Worm (Caenorhabditis elegans) whole organism, L2 larva: ENCODE measurements around the gene gck-3.

ENCODE experiments used
- R02D3.7 ChIP-seq: fragments of 150-350 bp; optimal IDR thresholded peaks from 2 replicates; lab custom pipeline; 2014; ENCODE audit warnings: missing biosample characterization, missing genetic modification characterization
- ZK546.5 ChIP-seq: sonication (generic microtip); optimal IDR thresholded peaks from 2 replicates; lab custom pipeline; 2017; ENCODE audit warnings: missing biosample characterization, missing genetic modification characterization
- blmp-1 ChIP-seq: sonication (generic microtip); optimal IDR thresholded peaks from 2 replicates; lab custom pipeline; 2017; ENCODE audit warnings: missing genetic modification characterization, mild to moderate bottlenecking, missing compliant biosample characterization, antibody characterized with exemption, moderate library complexity; ENCODE audit not compliant: insufficient read depth
- ceh-82 ChIP-seq: fragments of 150-350 bp; optimal IDR thresholded peaks from 2 replicates; lab custom pipeline; 2014; ENCODE audit warnings: missing biosample characterization, missing genetic modification characterization
- egl-27 ChIP-seq: sonication (generic microtip); optimal IDR thresholded peaks from 3 replicates; lab custom pipeline; 2017; ENCODE audit warnings: missing biosample characterization, missing genetic modification reagents, missing genetic modification characterization
- unc-39 ChIP-seq: fragments of 150-350 bp; optimal IDR thresholded peaks from 2 replicates; lab custom pipeline; 2014; ENCODE audit warnings: missing biosample characterization, missing genetic modification characterization

DNA sequence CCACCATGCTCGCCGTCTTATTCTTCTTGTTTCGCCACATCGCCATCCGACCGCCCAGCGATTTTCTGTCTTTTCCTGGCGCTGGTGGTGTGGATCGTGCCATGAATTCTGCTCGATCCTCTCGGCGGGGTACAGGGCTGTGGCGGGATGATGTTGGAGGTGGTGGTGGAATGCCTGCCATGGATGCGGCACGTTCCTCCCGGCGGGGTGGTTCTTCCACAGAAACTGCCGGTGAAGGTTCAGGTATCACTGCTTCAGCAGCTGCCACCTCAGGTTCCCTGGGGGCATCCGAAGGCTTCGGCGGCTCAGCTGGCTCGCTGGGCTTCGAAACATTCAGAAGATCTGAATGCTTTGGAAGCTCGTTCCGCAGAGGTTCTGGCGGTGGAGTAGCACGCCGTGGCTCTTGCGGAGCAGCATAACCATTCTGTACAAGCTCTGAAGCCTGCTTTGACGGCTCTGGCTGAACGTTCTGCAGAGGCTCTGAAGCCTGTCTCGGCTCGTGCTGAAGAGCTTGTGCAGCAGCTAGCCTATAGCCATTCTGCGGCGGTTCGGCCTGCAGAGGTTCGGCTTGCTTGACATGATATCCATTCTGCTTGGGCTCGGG, 21.7 kb downstream of the gck-3 start:
- TF ChIP-seq R02D3.7 (tag; lab: Kevin White, UChicago) (no peak), unc-39 (tag; lab: Kevin White, UChicago) (no peak), ZK546.5 (tag; lab: Kevin White, UChicago) (no peak), egl-27 (no peak), ceh-82 (tag; lab: Kevin White, UChicago) (no peak), blmp-1 (tag; lab: Kevin White, UChicago) (no peak)
